Fruit fly (Drosophila melanogaster): Measurements from ENCODE around the gene CG33795.

The CG33795 gene

DNA sequence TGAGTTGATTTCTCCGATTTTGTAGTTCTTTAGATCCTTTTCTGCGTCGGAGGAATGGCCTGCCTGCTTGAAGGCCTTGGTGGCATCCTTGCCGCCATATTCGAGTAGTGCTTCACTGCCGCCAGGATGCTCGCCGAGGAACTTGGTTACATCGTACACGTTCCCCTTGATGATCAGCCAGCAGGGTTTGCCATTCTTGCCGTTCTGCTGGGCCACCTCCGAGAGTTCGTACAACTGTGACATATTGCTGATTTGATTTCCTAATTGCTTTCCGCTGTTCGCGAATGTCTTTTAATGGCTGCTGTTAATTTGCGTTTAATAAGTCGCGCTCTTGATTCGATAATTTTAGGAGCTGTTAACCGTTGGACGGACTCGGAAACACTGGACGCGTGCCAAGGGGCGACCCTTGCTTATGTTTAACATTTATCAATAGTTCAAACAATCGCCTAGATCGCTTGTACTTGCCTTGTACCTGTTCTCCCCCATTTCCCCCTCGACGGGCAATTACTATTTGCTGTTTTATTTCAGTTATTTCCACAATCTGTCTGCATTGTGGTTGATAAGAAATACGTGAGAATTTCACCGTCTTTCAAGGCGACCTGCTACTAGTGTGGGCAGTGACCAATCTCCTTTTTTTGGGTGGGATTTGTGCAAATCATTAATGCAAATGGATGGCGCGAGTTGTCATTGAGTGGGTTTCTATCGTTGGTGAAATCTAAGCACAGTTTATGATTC is 34.2 kb downstream of the CG33795 start:
- TF ChIP-seq CG17801 (GFP tag; optimal IDR thresholded peaks at IDR 0.05; ENCODE audit: partially characterized antibody), result no peak

DNA sequence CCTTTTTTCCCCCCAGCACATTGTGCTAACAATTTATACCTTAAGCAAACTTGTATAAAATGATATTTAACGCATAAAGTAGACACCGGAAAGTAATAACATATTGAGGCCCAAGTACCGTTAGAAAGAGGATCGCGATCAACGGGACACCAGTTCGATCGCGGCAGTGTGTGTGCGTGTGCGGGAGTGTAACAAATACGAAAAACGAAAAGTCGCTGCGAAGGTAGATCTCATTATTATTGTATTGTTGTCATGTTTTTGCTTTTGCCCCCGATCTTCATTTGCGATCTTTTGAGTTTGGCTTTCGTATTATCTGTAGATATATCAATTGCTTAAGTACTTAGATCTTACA is 39.1 kb downstream of the CG33795 start:
- TF ChIP-seq CG17801 (GFP tag; optimal IDR thresholded peaks at IDR 0.05; ENCODE audit: partially characterized antibody), result no peak

DNA sequence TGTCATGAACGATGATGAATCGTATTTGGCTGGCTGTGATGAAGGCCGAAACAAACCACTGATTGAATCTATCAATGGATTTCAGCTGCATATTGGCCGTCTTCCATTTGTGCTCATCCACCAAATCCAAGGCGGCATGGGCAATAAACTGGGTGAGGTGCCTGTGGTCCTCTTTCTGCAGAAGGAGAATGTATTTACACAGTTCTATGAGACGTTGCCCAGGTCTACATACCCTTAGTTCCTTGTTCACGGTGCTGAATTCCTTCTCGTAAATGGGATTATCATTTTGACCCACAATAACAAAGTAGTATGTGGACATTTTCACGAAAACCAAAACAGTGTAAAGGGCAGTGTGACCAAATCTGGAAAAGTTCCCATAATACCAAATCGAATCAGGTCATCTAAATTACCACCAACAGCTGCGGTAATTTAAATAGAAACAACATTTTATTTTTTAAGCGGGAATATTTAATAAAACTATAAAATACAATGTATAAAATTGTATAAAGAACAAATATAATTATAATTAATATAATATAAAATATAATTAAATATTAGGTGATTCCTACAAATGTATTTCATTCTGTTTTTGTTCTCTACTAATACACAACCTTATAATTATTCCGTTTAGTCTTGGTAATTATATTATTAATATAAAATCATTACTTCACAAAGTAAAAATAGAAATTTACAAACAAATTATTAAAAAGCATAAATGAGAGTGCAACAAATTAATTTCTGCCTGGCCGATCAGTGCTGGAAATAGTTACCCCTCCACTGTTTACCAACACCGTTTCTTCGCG is 39.7 kb downstream of the CG33795 start, which contains the start of the genes Trs20 and elg1:
TSS of gene Trs20 (minus strand) at position 369 of the 803 bp plus-strand sequence.
TSS of gene elg1 (plus strand) at position 765 of the 803 bp plus-strand sequence.
- no peak for TF ChIP-seq CG17801 (GFP tag; optimal IDR thresholded peaks at IDR 0.05; ENCODE audit: partially characterized antibody)

DNA sequence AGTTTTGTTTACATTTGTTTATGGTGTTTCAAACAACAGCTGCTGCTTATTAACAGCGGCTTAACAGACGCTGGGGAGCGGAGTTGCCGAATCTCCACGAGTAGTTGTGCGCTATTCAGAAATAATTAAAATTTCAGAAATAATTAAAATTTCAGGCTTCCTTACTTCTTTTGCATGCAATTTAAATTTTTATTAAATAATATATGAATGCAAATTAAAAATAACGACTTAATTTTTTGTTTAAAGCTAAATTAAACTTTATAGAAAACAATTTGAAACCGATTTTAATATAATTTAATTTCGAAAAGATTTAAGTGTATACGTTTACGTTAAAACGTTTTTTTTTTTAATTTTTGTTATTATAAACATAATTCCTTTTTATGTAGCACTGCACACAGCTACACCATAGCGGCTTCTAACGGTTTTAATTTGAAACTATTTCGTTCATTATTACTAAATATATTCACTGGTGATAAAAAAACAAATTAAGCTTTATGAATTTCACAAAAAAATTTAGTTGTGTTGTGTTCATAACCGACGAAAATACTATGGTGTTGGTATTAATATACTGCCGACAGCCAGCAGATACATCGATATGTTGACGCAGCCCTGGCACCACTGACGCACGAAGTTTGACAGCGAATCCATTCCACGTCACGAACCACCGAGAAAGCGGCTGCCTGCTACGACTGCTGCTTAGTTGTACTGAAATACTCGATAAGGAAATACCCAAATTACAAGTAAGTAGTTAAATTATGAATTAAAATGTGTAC is 42.0 kb downstream of the CG33795 start, which contains the start of gene SsRbeta:
TSS of gene SsRbeta (plus strand) at position 645 of the 773 bp plus-strand sequence.
- no peak for TF ChIP-seq CG17801 (GFP tag; optimal IDR thresholded peaks at IDR 0.05; ENCODE audit: partially characterized antibody)

DNA sequence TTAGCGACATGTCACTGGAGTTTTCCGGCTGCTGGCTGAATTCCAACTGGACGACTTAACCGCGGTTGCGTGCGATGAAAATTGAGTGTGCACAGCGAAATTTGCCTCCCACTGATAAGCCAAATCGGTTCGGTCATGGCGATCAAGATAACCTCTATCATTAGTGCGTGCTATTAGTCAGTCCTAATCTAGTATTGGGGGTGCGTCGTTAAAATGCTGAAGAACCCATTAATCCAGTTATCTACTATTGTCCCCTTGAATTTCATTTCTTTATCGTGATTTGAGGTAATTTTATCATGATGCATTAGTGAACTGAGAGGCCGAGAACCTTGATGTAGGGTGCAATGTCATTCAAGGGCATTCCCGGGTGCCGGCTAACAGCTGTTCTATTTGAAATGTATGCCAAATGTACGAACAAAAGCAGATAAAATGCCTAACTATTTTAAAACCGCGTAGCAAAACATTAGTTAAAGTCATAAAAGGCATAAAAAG is 42.7 kb downstream of the CG33795 start, which contains the start of gene Pgm1:
TSS of gene Pgm1 (minus strand) at position 51 of the 492 bp plus-strand sequence.
- peak; percentile 89 for TF ChIP-seq CG17801 (GFP tag; optimal IDR thresholded peaks at IDR 0.05; ENCODE audit: partially characterized antibody)

DNA sequence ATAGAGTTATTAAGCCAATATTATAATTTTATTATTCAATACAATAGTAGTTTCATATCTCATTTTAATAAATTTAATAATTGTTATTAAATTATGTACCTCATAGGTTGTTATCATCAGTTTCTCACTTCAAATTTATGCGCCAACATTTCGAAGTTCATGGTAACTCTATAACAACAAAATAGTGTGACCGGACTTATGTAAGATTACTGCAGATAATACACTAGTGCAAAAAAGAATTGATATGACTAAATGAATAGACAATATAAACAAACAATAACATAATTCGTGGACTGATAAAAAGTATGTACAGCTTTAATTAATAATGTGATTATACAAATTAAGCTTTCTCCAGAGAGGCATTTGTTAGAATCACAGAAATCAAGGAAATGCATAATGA is 49.4 kb downstream of the CG33795 start, which contains the start of gene Strump:
TSS of gene Strump (plus strand) at position 212 of the 400 bp plus-strand sequence.
- TF ChIP-seq CG17801 (GFP tag; optimal IDR thresholded peaks at IDR 0.05; ENCODE audit: partially characterized antibody), result peak; percentile 8
